Worm (Caenorhabditis elegans): Measurements from ENCODE around the gene epc-1.

Gene epc-1

DNA sequence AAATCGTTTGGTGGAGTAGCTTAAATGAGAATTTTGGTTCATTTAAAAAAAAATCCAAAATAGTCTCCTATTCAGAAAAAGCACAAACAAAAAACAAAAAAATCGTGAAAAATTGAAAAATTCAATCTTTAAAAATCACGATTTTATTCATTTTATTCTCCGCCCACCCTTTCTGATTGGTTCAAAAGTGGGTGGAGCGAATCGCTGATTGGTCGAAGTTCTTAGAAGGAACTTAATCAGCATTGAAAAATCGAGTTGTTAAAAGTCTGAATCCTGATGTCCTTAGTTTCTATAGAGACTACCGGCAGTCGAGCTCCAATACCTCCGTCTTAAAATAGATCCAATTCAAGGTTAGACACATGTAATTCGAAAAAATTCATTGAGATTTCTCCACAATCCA, 38.5 kb downstream of the epc-1 start:
- TF ChIP-seq aha-1 (tag), result peak; percentile 73
- TF ChIP-seq T26A8.4 (GFP tag; IDR thresholded peaks at IDR 0.05), result no peak
- TF ChIP-seq D1046.2 (GFP tag; IDR thresholded peaks at IDR 0.05), result no peak

DNA sequence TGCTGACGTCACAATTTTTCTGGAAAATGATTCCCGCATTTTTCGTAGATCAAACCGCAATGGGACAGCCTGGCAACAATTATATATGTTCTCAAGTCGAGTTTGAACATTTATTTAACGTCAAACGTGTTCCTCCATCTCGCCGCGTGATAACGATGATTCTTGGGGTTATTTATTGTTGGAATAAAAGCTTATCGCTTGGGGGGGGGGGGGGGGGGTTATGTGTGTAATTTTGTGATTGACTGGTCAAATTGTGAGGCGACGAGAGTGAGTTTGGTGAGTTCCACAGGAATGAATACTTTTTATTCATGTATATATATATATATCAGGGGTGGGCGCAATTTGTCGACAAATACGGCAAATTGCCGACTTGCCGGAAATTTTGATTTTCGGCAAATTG, 39.4 kb downstream of the epc-1 start:
- TF ChIP-seq mxl-3 (GFP tag; optimal IDR thresholded peaks at IDR 0.05), result peak; percentile 28
- peak; percentile 23; the same call in 1 of the 2 replicates for TF ChIP-seq ceh-20 (GFP tag; IDR thresholded peaks at IDR 0.05)
- no peak for TF ChIP-seq Y105C5A.15 (GFP tag; IDR thresholded peaks at IDR 0.05)
- TF ChIP-seq unc-130 (GFP tag; optimal IDR thresholded peaks at IDR 0.05), result no peak
- TF ChIP-seq dmd-6 (GFP tag; IDR thresholded peaks at IDR 0.05), result peak; percentile 49; the same call in 1 of the 2 replicates
- peak; percentile 62 for TF ChIP-seq hlh-11 (tag; optimal IDR thresholded peaks at IDR 0.05)

DNA sequence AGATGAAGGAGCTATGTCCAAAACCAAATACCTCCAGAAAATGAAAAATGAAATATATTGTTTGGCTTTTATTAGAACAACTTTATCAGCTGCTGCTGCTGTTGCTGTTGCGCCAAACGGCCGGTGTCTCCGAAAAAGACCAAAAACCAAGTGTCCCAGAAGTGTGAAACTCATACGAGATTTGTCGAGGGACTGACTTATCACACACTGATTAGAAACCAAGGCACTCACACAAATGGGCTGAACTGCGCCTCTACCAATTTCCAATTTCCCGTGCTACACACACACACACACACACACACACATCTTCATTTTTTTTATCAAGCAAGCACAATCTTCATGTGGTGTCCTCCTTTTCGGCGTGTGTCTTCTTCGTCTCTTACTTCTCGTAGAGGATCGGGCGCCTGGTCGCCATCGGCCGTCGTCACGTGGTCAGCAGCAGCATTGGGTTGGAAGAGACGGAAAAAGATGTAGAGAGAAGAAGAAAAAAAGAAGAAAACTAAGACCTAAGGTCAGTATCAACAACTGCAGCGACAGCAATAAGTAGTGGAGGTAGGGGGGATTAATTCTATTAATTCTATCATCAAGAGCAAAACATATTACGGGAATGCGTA, 40.2 kb downstream of the epc-1 start:
- TF ChIP-seq D1046.2 (GFP tag; IDR thresholded peaks at IDR 0.05) (0 out of 2 replicates have a peak, but pooled peaks have one; percentile 38), R02D3.7 (tag; optimal IDR thresholded peaks at IDR 0.05) (no peak), ZK546.5 (tag; optimal IDR thresholded peaks at IDR 0.05) (no peak), skn-1 (tag; optimal IDR thresholded peaks at IDR 0.05) (no peak), dmd-6 (GFP tag; IDR thresholded peaks at IDR 0.05) (peak; percentile 89), daf-12 (tag; optimal IDR thresholded peaks at IDR 0.05) (no peak), set-16 (GFP tag; IDR thresholded peaks at IDR 0.05) (peak; percentile 56), hlh-30 (tag; optimal IDR thresholded peaks at IDR 0.05; ENCODE audit: insufficient read depth) (peak; percentile 99), nhr-48 (tag; optimal IDR thresholded peaks at IDR 0.05) (peak; percentile 87), zfp-3 (GFP tag; conservative IDR thresholded peaks at IDR 0.05) (no peak), T26A8.4 (GFP tag; IDR thresholded peaks at IDR 0.05) (peak; percentile 37), snpc-1.2 (GFP tag; IDR thresholded peaks at IDR 0.05) (no peak), mdl-1 (tag; optimal IDR thresholded peaks at IDR 0.05) (peak; percentile 76 to 96), ces-1 (GFP tag; optimal IDR thresholded peaks at IDR 0.05) (no peak), nhr-237 (tag; optimal IDR thresholded peaks at IDR 0.05) (no peak), mxl-2 (GFP tag; conservative IDR thresholded peaks at IDR 0.05) (no peak; the same call in 1 of the 2 replicates), saeg-2 (GFP tag; IDR thresholded peaks at IDR 0.05) (no peak), zag-1 (tag; optimal IDR thresholded peaks at IDR 0.05) (no peak), vab-7 (GFP tag; IDR thresholded peaks at IDR 0.05) (no peak), ceh-28 (tag; optimal IDR thresholded peaks at IDR 0.05) (no peak), spr-1 (tag; optimal IDR thresholded peaks at IDR 0.05) (peak; percentile 57), fos-1 (tag; optimal IDR thresholded peaks at IDR 0.05) (no peak), lin-1 (GFP tag; IDR thresholded peaks at IDR 0.05) (peak; percentile 57; the same call in 1 of the 2 replicates), php-3 (GFP tag; IDR thresholded peaks at IDR 0.05) (no peak), ctbp-1 (GFP tag; IDR thresholded peaks at IDR 0.05) (peak; percentile 65), lim-7 (GFP tag; IDR thresholded peaks at IDR 0.05) (no peak), ztf-7 (tag; optimal IDR thresholded peaks at IDR 0.05) (no peak), Y5F2A.4 (GFP tag; optimal IDR thresholded peaks at IDR 0.05) (no peak), daf-8 (GFP tag; IDR thresholded peaks at IDR 0.05) (no peak), pha-4 (GFP tag; IDR thresholded peaks at IDR 0.05) (peak; percentile 37; the same call in 1 of the 2 replicates), pha-4 (tag; optimal IDR thresholded peaks at IDR 0.05) (no peak), hmg-1.1 (GFP tag; IDR thresholded peaks at IDR 0.05) (peak; percentile 72), dmd-9 (GFP tag; IDR thresholded peaks at IDR 0.05) (no peak), nhr-28 (tag; optimal IDR thresholded peaks at IDR 0.05) (peak; percentile 99), Y75B8A.6 (GFP tag; IDR thresholded peaks at IDR 0.05) (no peak), madf-9 (GFP tag; conservative IDR thresholded peaks at IDR 0.05) (no peak), jun-1 (tag; optimal IDR thresholded peaks at IDR 0.05) (peak; percentile 48), arid-1 (GFP tag; conservative IDR thresholded peaks at IDR 0.05) (0 out of 2 replicates have a peak, but pooled peaks have one; percentile 29), egl-27 (tag; optimal IDR thresholded peaks at IDR 0.05) (no peak), zip-11 (GFP tag; IDR thresholded peaks at IDR 0.05) (no peak), daf-19 (GFP tag; conservative IDR thresholded peaks at IDR 0.05) (no peak)

Measured in whole organism, L4 larva.